Fruit fly (Drosophila melanogaster): Measurements from ENCODE around the gene Sfp36F.

Sfp36F gene

DNA sequence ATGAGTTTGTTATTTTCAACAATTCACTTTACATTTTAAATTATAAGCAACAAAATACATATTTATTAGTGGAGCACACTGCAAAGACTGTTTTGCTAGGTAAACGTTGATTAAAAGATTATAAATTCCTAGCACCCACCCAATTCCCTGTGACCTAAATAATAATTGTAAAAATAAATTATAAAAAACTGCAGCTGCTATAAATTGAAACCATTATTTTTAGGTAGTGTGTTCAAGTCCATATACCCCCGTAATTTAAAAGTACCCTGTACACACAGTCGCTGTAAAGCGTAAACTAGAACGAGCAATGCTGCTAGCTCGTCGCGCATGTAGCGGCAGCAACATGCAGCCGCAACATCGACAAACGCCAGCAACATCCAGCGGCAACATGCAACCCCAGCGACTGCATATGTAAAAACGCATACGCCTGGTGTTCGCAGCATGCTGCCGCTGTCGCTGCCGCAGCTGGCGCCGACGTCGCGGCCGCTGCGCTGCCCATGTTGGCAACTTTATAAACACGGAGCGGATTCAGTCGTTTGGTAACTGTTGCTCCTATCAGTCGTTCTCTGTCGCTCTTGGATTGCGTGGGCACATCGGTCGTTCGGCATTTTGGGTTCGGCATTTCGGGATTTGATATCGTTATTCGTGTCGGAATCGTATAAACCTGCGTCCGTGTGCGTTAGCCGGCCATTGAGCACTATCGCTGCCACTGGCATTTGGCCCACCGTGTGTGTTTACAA, 27.4 kb downstream of the Sfp36F start, which contains the start of gene Fas3 (continued):
- TF ChIP-seq org-1 (GFP tag; optimal IDR thresholded peaks at IDR 0.05) (peak; percentile 17), CG15269 (tag; optimal IDR thresholded peaks at IDR 0.05) (peak; percentile 6), CG6854 (GFP tag; optimal IDR thresholded peaks at IDR 0.05) (peak; percentile 46), chm (GFP tag; IDR thresholded peaks at IDR 0.05) (peak; percentile 88), gsb-n (tag; optimal IDR thresholded peaks at IDR 0.05) (peak; percentile 30), Blimp-1 (GFP tag; optimal IDR thresholded peaks at IDR 0.05) (peak; percentile 28), dm (GFP tag; optimal IDR thresholded peaks at IDR 0.05) (no peak), zen2 (GFP tag; IDR thresholded peaks at IDR 0.05; ENCODE audit: partially characterized antibody) (peak; percentile 31; the same call in 1 of the 3 replicates), Adf1 (GFP tag; IDR thresholded peaks at IDR 0.05) (peak; percentile 99), CG9609 (GFP tag; optimal IDR thresholded peaks at IDR 0.05) (no peak), Dek (tag; optimal IDR thresholded peaks at IDR 0.05) (no peak), gt (GFP tag; IDR thresholded peaks at IDR 0.05) (no peak), nom (GFP tag; optimal IDR thresholded peaks at IDR 0.05) (peak; percentile 6), zfh1 (GFP tag; IDR thresholded peaks at IDR 0.05) (0 out of 3 replicates have a peak, but pooled peaks have one; percentile 14), kni (GFP tag; optimal IDR thresholded peaks at IDR 0.05) (peak; percentile 0), nau (GFP tag; optimal IDR thresholded peaks at IDR 0.05) (peak; percentile 23), pfk (GFP tag; optimal IDR thresholded peaks at IDR 0.05) (peak; percentile 30), lmd (GFP tag; IDR thresholded peaks at IDR 0.05) (peak; percentile 9; the same call in 1 of the 2 replicates), Mad (GFP tag; optimal IDR thresholded peaks at IDR 0.05) (no peak), zf30C (GFP tag; optimal IDR thresholded peaks at IDR 0.05) (peak; percentile 19), Drgx (GFP tag; IDR thresholded peaks at IDR 0.05) (peak; percentile 46; the same call in 1 of the 2 replicates), oc (tag; optimal IDR thresholded peaks at IDR 0.05) (peak; percentile 60), Stat92E (GFP tag; optimal IDR thresholded peaks at IDR 0.05) (peak in 1 of 3 experiments; percentile 70), CG1529 (GFP tag; optimal IDR thresholded peaks at IDR 0.05) (peak; percentile 11), B-H2 (GFP tag; optimal IDR thresholded peaks at IDR 0.05) (peak; percentile 3), sens (GFP tag) (peak; percentile 92), slbo (GFP tag; IDR thresholded peaks at IDR 0.05) (0 out of 2 replicates have a peak, but pooled peaks have one; percentile 7), mirr (GFP tag; optimal IDR thresholded peaks at IDR 0.05) (peak; percentile 67), sob (GFP tag; IDR thresholded peaks at IDR 0.05) (peak; percentile 39; the same call in 1 of the 2 replicates), lilli (GFP tag; optimal IDR thresholded peaks at IDR 0.05) (peak; percentile 8), CG7987 (GFP tag; optimal IDR thresholded peaks at IDR 0.05) (no peak), CG6791 (GFP tag; IDR thresholded peaks at IDR 0.05; ENCODE audit: partially characterized antibody) (peak; percentile 70), CG4282 (GFP tag; optimal IDR thresholded peaks at IDR 0.05) (no peak), otp (GFP tag; IDR thresholded peaks at IDR 0.05) (peak; percentile 33; the same call in 1 of the 3 replicates), tin (GFP tag; optimal IDR thresholded peaks at IDR 0.05) (no peak), CG32532 (GFP tag; IDR thresholded peaks at IDR 0.05) (0 out of 2 replicates have a peak, but pooled peaks have one; percentile 33), grau (tag; optimal IDR thresholded peaks at IDR 0.05) (peak; percentile 15), CG8944 (GFP tag; optimal IDR thresholded peaks at IDR 0.05) (no peak), CG17912 (GFP tag; optimal IDR thresholded peaks at IDR 0.05) (no peak), CG15479 (GFP tag; optimal IDR thresholded peaks at IDR 0.05) (peak; percentile 43), CG6175 (GFP tag; IDR thresholded peaks at IDR 0.05) (peak; percentile 63; the same call in 2 of the 3 replicates), cad (GFP tag; optimal IDR thresholded peaks at IDR 0.05) (no peak), NC2β (GFP tag; optimal IDR thresholded peaks at IDR 0.05) (peak; percentile 33), gro (GFP tag; optimal IDR thresholded peaks at IDR 0.05) (peak; percentile 56), Myb (GFP tag; optimal IDR thresholded peaks at IDR 0.05) (peak; percentile 11), stwl (tag; optimal IDR thresholded peaks at IDR 0.05) (peak; percentile 36), CG4707 (GFP tag; optimal IDR thresholded peaks at IDR 0.05) (no peak), gem (tag; optimal IDR thresholded peaks at IDR 0.05) (peak; percentile 33), seq (GFP tag; IDR thresholded peaks at IDR 0.05) (no peak)
